Worm (Caenorhabditis elegans): ENCODE results near the gene Y22D7AL.15.

The Y22D7AL.15 gene

DNA sequence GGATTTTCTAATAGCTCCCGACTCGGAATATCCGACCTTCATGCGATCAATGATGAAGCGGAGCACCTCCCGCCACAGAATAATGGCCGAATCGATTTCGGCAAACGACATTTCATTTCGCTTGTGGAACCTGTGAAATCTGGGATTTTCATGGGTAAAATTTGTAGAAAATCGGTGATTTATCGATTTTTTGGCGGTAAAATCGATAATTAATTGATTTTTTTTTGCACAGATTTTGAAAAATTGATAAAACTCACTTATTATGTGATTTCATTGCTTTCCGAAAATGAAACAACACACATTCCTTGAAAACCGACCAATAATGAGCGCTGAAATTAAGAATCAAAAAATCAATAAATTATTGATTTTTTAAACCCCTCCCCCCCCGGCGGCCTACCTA is 7.2 kb upstream of the Y22D7AL.15 start:
- TF ChIP-seq ceh-28 (tag; optimal IDR thresholded peaks at IDR 0.05), result peak; percentile 76
- TF ChIP-seq sea-2 (GFP tag; optimal IDR thresholded peaks at IDR 0.05), result no peak

DNA sequence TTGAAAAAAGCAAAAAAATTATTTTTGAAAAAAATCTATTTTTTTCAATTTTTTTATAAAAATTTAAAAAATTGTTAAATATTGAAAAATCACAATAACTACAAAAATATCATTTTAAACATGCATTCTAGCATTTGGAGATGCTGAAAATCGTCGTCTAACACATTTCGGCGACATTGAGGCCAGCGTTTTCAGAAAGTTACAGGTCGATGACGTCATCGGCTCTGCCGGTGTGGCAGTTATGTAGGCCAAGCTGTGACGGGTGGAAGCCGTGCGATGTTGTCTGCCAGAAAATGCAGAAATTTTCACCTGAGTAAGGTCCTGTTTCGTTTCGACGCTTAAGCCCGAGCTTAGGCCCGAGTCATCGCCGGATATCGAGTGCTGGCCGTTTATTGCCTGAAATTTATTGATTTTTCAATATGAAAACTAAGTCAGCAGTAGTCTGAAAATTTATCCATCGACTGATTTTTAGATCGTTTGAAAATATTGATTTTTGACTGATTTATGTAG is 6.2 kb upstream of the Y22D7AL.15 start, which contains the start of gene Y22D7AR.3:
Y22D7AR.3 (minus strand) TSS at position 51 of the 510 bp plus-strand sequence.
- TF ChIP-seq R02D3.7 (tag; optimal IDR thresholded peaks at IDR 0.05), result no peak
- no peak for TF ChIP-seq nhr-67 (tag; optimal IDR thresholded peaks at IDR 0.05)
- no peak for TF ChIP-seq elt-1 (tag; optimal IDR thresholded peaks at IDR 0.05)
- no peak for TF ChIP-seq hmg-11 (tag; optimal IDR thresholded peaks at IDR 0.05)
- TF ChIP-seq jun-1 (tag; optimal IDR thresholded peaks at IDR 0.05), result no peak
- no peak for TF ChIP-seq eor-1 (tag; optimal IDR thresholded peaks at IDR 0.05)
- TF ChIP-seq ztf-4 (tag; optimal IDR thresholded peaks at IDR 0.05), result no peak
- TF ChIP-seq nhr-43 (tag; optimal IDR thresholded peaks at IDR 0.05; ENCODE audit: poor library complexity, severe bottlenecking), result no peak
- TF ChIP-seq zag-1 (tag; optimal IDR thresholded peaks at IDR 0.05), result no peak

DNA sequence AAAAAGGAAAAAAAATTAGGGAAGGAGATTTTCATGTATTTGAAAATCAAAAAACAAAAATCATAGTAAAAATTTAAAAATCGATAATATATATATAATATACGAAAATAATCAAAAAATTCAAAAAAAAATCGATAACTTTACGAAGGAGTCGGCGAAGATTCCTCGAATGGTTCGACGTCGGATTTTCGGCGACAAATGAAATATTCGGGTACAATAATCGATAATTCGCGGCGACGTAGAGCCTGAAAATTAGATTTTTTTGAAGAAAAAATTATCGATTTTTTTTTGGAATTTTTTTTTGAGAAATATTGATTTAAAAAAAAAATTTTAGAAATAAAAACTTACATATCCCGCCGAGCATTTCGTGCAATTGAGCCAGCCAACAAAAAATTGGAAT is 5.7 kb upstream of the Y22D7AL.15 start:
- TF ChIP-seq lin-15B (tag; optimal IDR thresholded peaks at IDR 0.05) (no peak), ceh-28 (tag; optimal IDR thresholded peaks at IDR 0.05) (peak; percentile 60), nfya-1 (tag; optimal IDR thresholded peaks at IDR 0.05; ENCODE audit: insufficient read depth) (no peak), fos-1 (tag; optimal IDR thresholded peaks at IDR 0.05) (no peak)

DNA sequence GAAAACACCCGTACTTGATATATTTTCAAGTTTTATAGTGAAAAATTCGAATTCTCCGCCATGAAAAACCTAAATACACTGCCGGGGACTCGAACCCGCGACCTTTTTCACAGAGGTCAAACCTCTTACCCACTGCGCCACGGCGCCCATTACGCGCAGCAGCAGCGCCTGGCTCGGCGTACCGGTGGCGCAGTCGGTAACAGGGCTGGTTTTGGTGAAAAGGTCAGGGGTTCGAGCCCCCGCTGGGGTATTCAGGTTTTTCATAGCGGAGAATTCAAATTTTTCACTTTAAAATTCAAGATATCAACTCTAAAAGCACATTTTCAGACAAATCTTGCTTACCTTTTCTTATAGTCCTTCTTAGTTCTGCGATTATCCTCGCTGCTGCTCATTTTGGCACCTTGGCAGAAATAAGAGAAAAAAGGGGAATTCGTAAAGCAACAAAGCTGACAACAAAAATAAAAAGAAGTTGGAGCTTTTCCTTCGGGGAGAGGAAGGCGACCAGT is 5.2 kb upstream of the Y22D7AL.15 start, which contains the start of gene Y22D7AL.16:
Y22D7AL.16 (minus strand) TSS at position 456 of the 506 bp plus-strand sequence.
- TF ChIP-seq zag-1 (tag; optimal IDR thresholded peaks at IDR 0.05), result no peak
- TF ChIP-seq ZK546.5 (tag; optimal IDR thresholded peaks at IDR 0.05), result no peak
- no peak for TF ChIP-seq nhr-23 (tag; optimal IDR thresholded peaks at IDR 0.05)
- no peak for TF ChIP-seq elt-3 (tag; optimal IDR thresholded peaks at IDR 0.05)
- no peak for TF ChIP-seq ceh-82 (tag; optimal IDR thresholded peaks at IDR 0.05)
- TF ChIP-seq fkh-2 (tag; optimal IDR thresholded peaks at IDR 0.05), result no peak
- no peak for TF ChIP-seq jun-1 (tag; optimal IDR thresholded peaks at IDR 0.05)
- TF ChIP-seq ceh-9 (tag; optimal IDR thresholded peaks at IDR 0.05), result no peak
- TF ChIP-seq elt-2 (tag; optimal IDR thresholded peaks at IDR 0.05), result no peak
- TF ChIP-seq lsy-12 (tag; optimal IDR thresholded peaks at IDR 0.05), result no peak
- TF ChIP-seq ama-1 (optimal IDR thresholded peaks at IDR 0.05), result no peak
- TF ChIP-seq skn-1 (tag; optimal IDR thresholded peaks at IDR 0.05), result no peak
- TF ChIP-seq lin-15B (tag; optimal IDR thresholded peaks at IDR 0.05), result no peak
- no peak for TF ChIP-seq snpc-4 (tag; optimal IDR thresholded peaks at IDR 0.05)
- no peak for TF ChIP-seq nhr-67 (tag; optimal IDR thresholded peaks at IDR 0.05)
- no peak for TF ChIP-seq nhr-12 (tag; optimal IDR thresholded peaks at IDR 0.05)
- TF ChIP-seq unc-39 (tag; optimal IDR thresholded peaks at IDR 0.05), result no peak
- no peak for TF ChIP-seq nhr-25 (tag; optimal IDR thresholded peaks at IDR 0.05)
- TF ChIP-seq eor-1 (tag; optimal IDR thresholded peaks at IDR 0.05), result no peak
- no peak for TF ChIP-seq R02D3.7 (tag; optimal IDR thresholded peaks at IDR 0.05)

DNA sequence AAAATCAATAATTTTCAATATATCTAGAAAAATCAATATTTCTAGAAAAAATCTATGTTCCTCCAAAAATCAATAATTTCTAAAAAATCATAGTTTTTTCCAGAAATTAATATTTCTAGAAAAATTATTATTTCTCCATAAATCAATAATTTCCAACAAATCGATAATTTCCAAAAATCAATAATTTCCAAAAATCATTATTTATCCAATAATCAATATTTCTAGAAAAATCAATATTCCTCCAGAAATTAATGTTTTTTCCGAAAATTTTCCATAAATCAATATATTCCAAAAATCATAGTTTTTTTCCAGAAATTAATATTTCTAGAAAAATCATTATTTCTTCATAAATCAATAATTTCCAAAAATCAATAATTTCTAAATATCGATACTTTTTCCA is 3.4 kb upstream of the Y22D7AL.15 start:
- TF ChIP-seq jun-1 (tag; optimal IDR thresholded peaks at IDR 0.05), result no peak
- TF ChIP-seq ceh-28 (tag; optimal IDR thresholded peaks at IDR 0.05), result peak; percentile 95

DNA sequence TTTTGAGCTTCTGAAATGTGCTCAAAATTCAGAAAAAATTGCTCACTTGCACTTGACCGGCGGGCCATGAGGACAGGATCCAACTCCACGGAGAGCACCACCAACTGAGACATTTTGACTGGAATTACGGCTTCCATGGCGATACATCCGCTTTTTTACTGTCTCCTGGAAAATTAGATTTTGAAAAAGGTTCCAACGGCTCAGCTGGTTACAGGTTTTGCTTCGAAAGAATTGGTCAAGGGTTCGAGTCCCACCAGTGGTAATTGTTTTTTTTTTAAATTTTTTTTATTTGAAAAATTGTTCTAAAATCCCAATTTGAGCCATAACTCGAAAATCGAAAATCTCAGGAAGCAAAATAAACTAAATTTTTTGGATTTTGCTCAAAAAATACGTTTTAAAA is 2.7 kb upstream of the Y22D7AL.15 start:
- TF ChIP-seq fkh-2 (tag; optimal IDR thresholded peaks at IDR 0.05) (no peak), mdl-1 (tag; optimal IDR thresholded peaks at IDR 0.05) (no peak), snpc-4 (tag; optimal IDR thresholded peaks at IDR 0.05) (no peak), ztf-11 (tag; optimal IDR thresholded peaks at IDR 0.05) (no peak), nhr-77 (tag; optimal IDR thresholded peaks at IDR 0.05) (no peak), lin-39 (tag; optimal IDR thresholded peaks at IDR 0.05) (no peak), pqm-1 (tag; optimal IDR thresholded peaks at IDR 0.05) (no peak), hmg-11 (tag; optimal IDR thresholded peaks at IDR 0.05) (no peak), lin-15B (tag; optimal IDR thresholded peaks at IDR 0.05) (no peak), nhr-67 (tag; optimal IDR thresholded peaks at IDR 0.05) (no peak), nhr-237 (tag; optimal IDR thresholded peaks at IDR 0.05) (no peak), nfya-1 (tag; optimal IDR thresholded peaks at IDR 0.05; ENCODE audit: insufficient read depth) (no peak), unc-62 (GFP tag; optimal IDR thresholded peaks at IDR 0.05) (no peak), aly-2 (tag; optimal IDR thresholded peaks at IDR 0.05) (no peak)
